Worm (Caenorhabditis elegans) whole organism, mixed stage, embryonic: ENCODE results near the gene T19C4.5.

ENCODE experiments used
- lsy-2 ChIP-seq: fragments of 150-350 bp; optimal IDR thresholded peaks from 2 replicates; lab custom pipeline; 2014; ENCODE audit warnings: missing biosample characterization, missing genetic modification characterization
- nhr-237 ChIP-seq: fragments of 150-350 bp; optimal IDR thresholded peaks from 2 replicates; lab custom pipeline; 2014; ENCODE audit warnings: missing biosample characterization, missing genetic modification characterization
- pha-4 ChIP-seq: fragments of 150-350 bp; optimal IDR thresholded peaks from 2 replicates; lab custom pipeline; 2018; ENCODE audit warnings: missing biosample characterization, missing genetic modification reagents, missing genetic modification characterization
- unc-62 ChIP-seq: fragments of 150-350 bp; optimal IDR thresholded peaks from 2 replicates; lab custom pipeline; 2014; ENCODE audit warnings: missing biosample characterization, missing genetic modification reagents, missing genetic modification characterization

DNA sequence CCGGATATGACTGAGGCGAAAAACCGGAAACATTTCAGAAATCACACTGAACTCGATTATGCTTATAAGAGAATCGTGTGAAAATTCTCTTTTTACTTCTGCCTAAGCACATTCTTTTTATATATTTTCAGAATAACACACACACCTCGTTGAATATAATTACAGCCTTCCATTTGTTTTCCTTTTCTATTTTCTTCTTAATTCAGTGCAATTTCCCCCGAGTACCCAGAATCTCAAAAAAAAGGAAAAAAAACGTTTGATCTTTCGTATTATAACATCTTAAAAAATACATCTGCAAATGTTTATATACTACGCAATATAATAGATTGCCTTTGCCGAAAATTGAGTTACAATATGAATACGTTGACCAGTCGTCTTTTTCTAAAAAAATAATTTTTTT, 40.2 kb upstream of the T19C4.5 start:
- no peak for TF ChIP-seq nhr-237 (tag; lab: Kevin White, UChicago)
- TF ChIP-seq lsy-2 (tag; lab: Kevin White, UChicago) = no peak
- TF ChIP-seq pha-4 (tag; lab: Kevin White, UChicago) = no peak
- TF ChIP-seq unc-62 (GFP tag; lab: Kevin White, UChicago) = no peak
